Fruit fly (Drosophila melanogaster) whole organism, embryonic: Measurements from ENCODE around the gene CG32161.

ENCODE experiments used
- Adf1 ChIP-seq: fragments of 200-800 bp; sonication (Bioruptor generic); IDR thresholded peaks from 2 replicates; pipeline ENCODE4 v1.3.6; 2022; ENCODE audit warnings: missing biosample characterization, missing genetic modification characterization
- Bteb2 ChIP-seq: fragments of 200-800 bp; sonication (Bioruptor generic); optimal IDR thresholded peaks from 2 replicates; lab custom pipeline; 2016; ENCODE audit warnings: missing biosample characterization, missing genetic modification characterization
- CG10366 ChIP-seq: fragments of 200-800 bp; sonication (Bioruptor generic); IDR thresholded peaks from 2 replicates; pipeline ENCODE4 v1.3.6; 2022; ENCODE audit warnings: missing biosample characterization, missing genetic modification characterization
- CG11093 ChIP-seq: fragments of 200-800 bp; sonication (Bioruptor generic); IDR thresholded peaks from 3 replicates; pipeline ENCODE4 v1.3.6; 2022; ENCODE audit warnings: missing biosample characterization, missing genetic modification characterization
- CG11398 ChIP-seq: fragments of 200-800 bp; sonication (Bioruptor generic); optimal IDR thresholded peaks from 2 replicates; lab custom pipeline; 2016; ENCODE audit warnings: missing biosample characterization, missing genetic modification characterization
- CG17359 ChIP-seq: fragments of 200-800 bp; sonication (Bioruptor generic); optimal IDR thresholded peaks from 3 replicates; lab custom pipeline; 2018; ENCODE audit warnings: missing biosample characterization, mild to moderate bottlenecking, missing genetic modification characterization, moderate library complexity
- CG17361 ChIP-seq: fragments of 200-800 bp; sonication (Bioruptor generic); IDR thresholded peaks from 3 replicates; pipeline ENCODE4 v1.3.6; 2022; ENCODE audit warnings: missing biosample characterization, missing genetic modification characterization
- CG2120 ChIP-seq: fragments of 200-800 bp; sonication (Bioruptor generic); optimal IDR thresholded peaks from 3 replicates; lab custom pipeline; 2016; ENCODE audit warnings: missing biosample characterization, missing genetic modification characterization
- CG2202 ChIP-seq: fragments of 200-800 bp; sonication (Bioruptor generic); optimal IDR thresholded peaks from 2 replicates; lab custom pipeline; 2018; ENCODE audit warnings: missing biosample characterization, mild to moderate bottlenecking, missing genetic modification characterization
- CG2875 ChIP-seq: fragments of 200-800 bp; sonication (Bioruptor generic); optimal IDR thresholded peaks from 2 replicates; lab custom pipeline; 2017; ENCODE audit warnings: missing biosample characterization, mild to moderate bottlenecking, missing genetic modification characterization, missing genetic modification reagents
- CG34376 ChIP-seq: fragments of 200-800 bp; sonication (Bioruptor generic); optimal IDR thresholded peaks from 2 replicates; lab custom pipeline; 2018; ENCODE audit warnings: missing biosample characterization, mild to moderate bottlenecking, missing genetic modification characterization
- CG3847 ChIP-seq: fragments of 200-800 bp; sonication (Bioruptor generic); IDR thresholded peaks from 2 replicates; pipeline ENCODE4 v1.3.6; 2022; ENCODE audit warnings: missing biosample characterization, missing genetic modification characterization
- CG4404 ChIP-seq: fragments of 200-800 bp; sonication (Bioruptor generic); IDR thresholded peaks from 2 replicates; pipeline ENCODE4 v1.3.6; 2022; ENCODE audit warnings: missing biosample characterization, missing genetic modification characterization
- CG4424 ChIP-seq: fragments of 200-800 bp; sonication (Bioruptor generic); optimal IDR thresholded peaks from 3 replicates; lab custom pipeline; 2016; ENCODE audit warnings: missing biosample characterization, missing genetic modification characterization
- CG5180 ChIP-seq: fragments of 200-800 bp; sonication (Bioruptor generic); optimal IDR thresholded peaks from 3 replicates; lab custom pipeline; 2017; ENCODE audit warnings: missing biosample characterization, missing genetic modification characterization, mild to moderate bottlenecking, moderate library complexity, missing genetic modification reagents
- CG7357 ChIP-seq: fragments of 200-800 bp; sonication (Bioruptor generic); IDR thresholded peaks from 3 replicates; pipeline ENCODE4 v1.3.6; 2022; ENCODE audit warnings: missing biosample characterization, missing genetic modification characterization
- CG7928 ChIP-seq: fragments of 200-800 bp; sonication (Bioruptor generic); optimal IDR thresholded peaks from 2 replicates; lab custom pipeline; 2017; ENCODE audit warnings: missing biosample characterization, mild to moderate bottlenecking, missing genetic modification characterization
- CG8944 ChIP-seq: fragments of 200-800 bp; sonication (Bioruptor generic); optimal IDR thresholded peaks from 3 replicates; lab custom pipeline; 2016; ENCODE audit warnings: missing biosample characterization, missing genetic modification characterization
- CG9932 ChIP-seq: fragments of 200-800 bp; sonication (Bioruptor generic); IDR thresholded peaks from 2 replicates; pipeline ENCODE4 v1.3.6; 2022; ENCODE audit warnings: missing biosample characterization, missing genetic modification characterization
- CkIIα-i1 ChIP-seq: fragments of 200-800 bp; sonication (Bioruptor generic); IDR thresholded peaks from 2 replicates; pipeline ENCODE4 v1.3.6; 2022; ENCODE audit warnings: missing biosample characterization, missing genetic modification characterization
- Dp ChIP-seq: fragments of 200-800 bp; sonication (Bioruptor generic); optimal IDR thresholded peaks from 2 replicates; lab custom pipeline; 2018; ENCODE audit warnings: missing biosample characterization, mild to moderate bottlenecking, missing genetic modification characterization, moderate library complexity
- Eip74EF ChIP-seq, 2 experiments: fragments of 200-800 bp in 1 of 2; fragments of >200 bp in 1 of 2; sonication (Bioruptor generic) in 1 of 2; optimal IDR thresholded peaks; 2 replicates each; lab custom pipeline; 2017 to 2019; ENCODE audit warnings: missing biosample characterization in 2 of 2, missing genetic modification characterization in 2 of 2, mild to moderate bottlenecking in 1 of 2, moderate library complexity in 1 of 2
- H2.0 ChIP-seq: fragments of 200-800 bp; sonication (Bioruptor generic); IDR thresholded peaks from 2 replicates; pipeline ENCODE4 v1.3.6; 2022; ENCODE audit warnings: missing biosample characterization, missing genetic modification characterization
- HLH4C ChIP-seq: fragments of 200-800 bp; sonication (Bioruptor generic); IDR thresholded peaks from 3 replicates; pipeline ENCODE4 v1.3.6; 2022; ENCODE audit warnings: missing biosample characterization, missing genetic modification characterization; ENCODE audit not compliant: partially characterized antibody
- HLHmδ ChIP-seq: fragments of 200-800 bp; sonication (Bioruptor generic); optimal IDR thresholded peaks from 2 replicates; lab custom pipeline; 2018; ENCODE audit warnings: missing biosample characterization, mild to moderate bottlenecking, missing genetic modification characterization, moderate library complexity
- Hand ChIP-seq: fragments of 200-800 bp; sonication (Bioruptor generic); optimal IDR thresholded peaks from 2 replicates; lab custom pipeline; 2017; ENCODE audit warnings: mild to moderate bottlenecking, missing biosample characterization, missing genetic modification reagents, missing genetic modification characterization
- Lhr ChIP-seq: fragments of 200-800 bp; sonication (Bioruptor generic); optimal IDR thresholded peaks from 3 replicates; lab custom pipeline; 2017; ENCODE audit warnings: mild to moderate bottlenecking, missing biosample characterization, missing genetic modification reagents, missing genetic modification characterization
- Lpt ChIP-seq: fragments of >200 bp; optimal IDR thresholded peaks from 2 replicates; lab custom pipeline; 2018; ENCODE audit warnings: missing biosample characterization, missing genetic modification characterization
- MBD-R2 ChIP-seq: fragments of 200-800 bp; sonication (Bioruptor generic); IDR thresholded peaks from 2 replicates; pipeline ENCODE4 v1.3.6; 2022; ENCODE audit warnings: missing biosample characterization, missing genetic modification characterization
- Max ChIP-seq: fragments of 200-800 bp; sonication (Bioruptor generic); optimal IDR thresholded peaks from 2 replicates; lab custom pipeline; 2016; ENCODE audit warnings: missing biosample characterization, mild to moderate bottlenecking, missing genetic modification characterization
- Med ChIP-seq: fragments of 200-800 bp; sonication (Bioruptor generic); peaks from one replicate; lab custom pipeline; 2016; ENCODE audit warnings: missing biosample characterization, missing genetic modification characterization, mild to moderate bottlenecking, inconsistent platforms, moderate library complexity
- NK7.1 ChIP-seq: fragments of 200-800 bp; sonication (Bioruptor generic); optimal IDR thresholded peaks from 3 replicates; lab custom pipeline; 2016; ENCODE audit warnings: missing biosample characterization, missing genetic modification characterization
- Neu2 ChIP-seq: fragments of 200-800 bp; sonication (Bioruptor generic); optimal IDR thresholded peaks from 3 replicates; lab custom pipeline; 2016; ENCODE audit warnings: missing biosample characterization, missing genetic modification characterization, borderline replicate concordance
- Optix ChIP-seq: fragments of 200-800 bp; sonication (Bioruptor generic); IDR thresholded peaks from 3 replicates; pipeline ENCODE4 v1.3.6; 2022; ENCODE audit warnings: missing biosample characterization, missing genetic modification characterization
- aop ChIP-seq: fragments of 200-800 bp; sonication (Bioruptor generic); IDR thresholded peaks from 2 replicates; pipeline ENCODE4 v1.3.6; 2022; ENCODE audit warnings: missing biosample characterization, missing genetic modification characterization
- ap ChIP-seq: fragments of 200-800 bp; sonication (Bioruptor generic); IDR thresholded peaks from 2 replicates; pipeline ENCODE4 v1.3.6; 2022; ENCODE audit warnings: missing biosample characterization, missing genetic modification characterization
- ara ChIP-seq: fragments of 200-800 bp; sonication (Bioruptor generic); IDR thresholded peaks from 2 replicates; pipeline ENCODE4 v1.3.6; 2022; ENCODE audit warnings: missing biosample characterization, missing genetic modification characterization
- ato ChIP-seq: fragments of 200-800 bp; sonication (Bioruptor generic); IDR thresholded peaks from 2 replicates; pipeline ENCODE4 v1.3.6; 2022; ENCODE audit warnings: missing biosample characterization, missing genetic modification characterization; ENCODE audit not compliant: partially characterized antibody
- caup ChIP-seq: fragments of 200-800 bp; sonication (Bioruptor generic); optimal IDR thresholded peaks from 3 replicates; lab custom pipeline; 2017; ENCODE audit warnings: missing biosample characterization, mild to moderate bottlenecking, missing genetic modification characterization, moderate library complexity; ENCODE audit not compliant: severe bottlenecking
- da ChIP-seq: fragments of 200-800 bp; sonication (Bioruptor generic); optimal IDR thresholded peaks from 2 replicates; lab custom pipeline; 2016; ENCODE audit warnings: missing biosample characterization, missing genetic modification characterization
- gfzf ChIP-seq: fragments of 200-800 bp; sonication (Bioruptor generic); optimal IDR thresholded peaks from 2 replicates; lab custom pipeline; 2016; ENCODE audit warnings: missing biosample characterization, mild to moderate bottlenecking, missing genetic modification characterization, moderate library complexity
- gsb ChIP-seq: fragments of 200-800 bp; sonication (Bioruptor generic); IDR thresholded peaks from 2 replicates; pipeline ENCODE4 v1.3.6; 2022; ENCODE audit warnings: missing biosample characterization, missing genetic modification characterization
- her ChIP-seq: fragments of 200-800 bp; sonication (Bioruptor generic); optimal IDR thresholded peaks from 2 replicates; lab custom pipeline; 2016; ENCODE audit warnings: missing biosample characterization, missing genetic modification characterization
- hth ChIP-seq: fragments of >200 bp; optimal IDR thresholded peaks from 2 replicates; lab custom pipeline; 2017; ENCODE audit warnings: inconsistent platforms
- nom ChIP-seq: fragments of 200-800 bp; sonication (Bioruptor generic); optimal IDR thresholded peaks from 2 replicates; lab custom pipeline; 2017; ENCODE audit warnings: missing biosample characterization, missing genetic modification characterization, mild to moderate bottlenecking, moderate library complexity, missing genetic modification reagents
- odd ChIP-seq: fragments of 200-800 bp; sonication (Bioruptor generic); optimal IDR thresholded peaks from 2 replicates; lab custom pipeline; 2017; ENCODE audit warnings: missing biosample characterization, mild to moderate bottlenecking, missing genetic modification characterization
- pum ChIP-seq: fragments of 200-800 bp; sonication (Bioruptor generic); optimal IDR thresholded peaks from 2 replicates; lab custom pipeline; 2016; ENCODE audit warnings: missing biosample characterization, missing genetic modification characterization
- scrt ChIP-seq: fragments of 200-800 bp; sonication (Bioruptor generic); optimal IDR thresholded peaks from 2 replicates; lab custom pipeline; 2018; ENCODE audit warnings: missing biosample characterization, mild to moderate bottlenecking, missing genetic modification characterization, moderate library complexity
- seq ChIP-seq: fragments of 200-800 bp; sonication (Bioruptor generic); IDR thresholded peaks from 2 replicates; pipeline ENCODE4 v1.3.6; 2022; ENCODE audit warnings: missing biosample characterization, missing genetic modification characterization
- sob ChIP-seq: fragments of 200-800 bp; sonication (Bioruptor generic); IDR thresholded peaks from 2 replicates; pipeline ENCODE4 v1.3.6; 2022; ENCODE audit warnings: missing biosample characterization, missing genetic modification characterization
- tin ChIP-seq: fragments of 200-800 bp; sonication (Bioruptor generic); optimal IDR thresholded peaks from 3 replicates; lab custom pipeline; 2016; ENCODE audit warnings: missing biosample characterization, missing genetic modification characterization
- tup ChIP-seq: fragments of 200-800 bp; sonication (Bioruptor generic); optimal IDR thresholded peaks from 2 replicates; lab custom pipeline; 2016; ENCODE audit warnings: missing biosample characterization, mild to moderate bottlenecking, missing genetic modification characterization, moderate library complexity

CG32161 gene

dm6 chr3L:16808139-16808538 is 37.9 kb upstream of the CG32161 start (continued):
- TF ChIP-seq gfzf (GFP tag; lab: Kevin White, UChicago) (peak; percentile 97), CG17359 (no peak), Adf1 (GFP tag; lab: Robert Waterston, UW) (peak; percentile 10; the same call in 1 of the 2 replicates), MBD-R2 (GFP tag; lab: Robert Waterston, UW) (peak; percentile 90), CG7357 (GFP tag; lab: Robert Waterston, UW) (no peak), HLHmδ (GFP tag; lab: Kevin White, UChicago) (no peak), CG2120 (GFP tag; lab: Kevin White, UChicago) (peak; percentile 38), tup (GFP tag; lab: Kevin White, UChicago) (no peak), CG2875 (no peak), CG4404 (GFP tag; lab: Robert Waterston, UW) (no peak), Lpt (GFP tag; lab: Kevin White, UChicago) (no peak), ato (GFP tag; lab: Robert Waterston, UW) (no peak), CG7928 (no peak), CG11093 (GFP tag; lab: Robert Waterston, UW) (no peak), ap (GFP tag; lab: Robert Waterston, UW) (no peak), nom (GFP tag; lab: Kevin White, UChicago) (no peak), CG8944 (GFP tag; lab: Kevin White, UChicago) (no peak), Bteb2 (GFP tag; lab: Kevin White, UChicago) (no peak), CG3847 (peak; percentile 45; the same call in 1 of the 2 replicates), HLH4C (GFP tag; lab: Robert Waterston, UW) (no peak), CG2202 (tag; lab: Kevin White, UChicago) (no peak), her (GFP tag; lab: Kevin White, UChicago) (no peak), CG11398 (GFP tag; lab: Kevin White, UChicago) (no peak), ara (GFP tag; lab: Robert Waterston, UW) (peak; percentile 11; the same call in 1 of the 2 replicates), odd (GFP tag; lab: Kevin White, UChicago) (no peak), caup (GFP tag; lab: Kevin White, UChicago) (no peak), CG4424 (GFP tag; lab: Kevin White, UChicago) (no peak), aop (GFP tag; lab: Robert Waterston, UW) (no peak), CG10366 (GFP tag; lab: Robert Waterston, UW) (no peak), tin (GFP tag; lab: Kevin White, UChicago) (no peak), Dp (peak; percentile 76), Hand (GFP tag; lab: Kevin White, UChicago) (no peak), seq (no peak), Lhr (peak; percentile 91), hth (no peak), H2.0 (no peak), da (GFP tag; lab: Kevin White, UChicago) (no peak), sob (peak; percentile 45; the same call in 1 of the 2 replicates), CG17361 (GFP tag; lab: Robert Waterston, UW) (peak; percentile 45; the same call in 2 of the 3 replicates), pum (GFP tag; lab: Kevin White, UChicago) (no peak), Eip74EF (GFP tag; optimal IDR thresholded peaks at IDR 0.05; lab: Kevin White, UChicago) (no peak), CG5180 (GFP tag; lab: Kevin White, UChicago) (no peak), Max (GFP tag; lab: Kevin White, UChicago) (peak; percentile 74), CkIIα-i1 (GFP tag; lab: Robert Waterston, UW) (no peak), scrt (GFP tag; lab: Kevin White, UChicago) (no peak), gsb (GFP tag; lab: Robert Waterston, UW) (no peak), Optix (GFP tag; lab: Robert Waterston, UW) (no peak), CG34376 (GFP tag; lab: Kevin White, UChicago) (no peak), NK7.1 (GFP tag; lab: Kevin White, UChicago) (no peak), Med (GFP tag; lab: Kevin White, UChicago) (peak; percentile 81), CG9932 (GFP tag; lab: Robert Waterston, UW) (peak; percentile 51; the same call in 1 of the 2 replicates), Neu2 (GFP tag; lab: Kevin White, UChicago) (no peak)
